Worm (Caenorhabditis elegans): ENCODE measurements around the gene ykt-6.

ce11 chrIII:7299466-7299865 lies 12.1 kb upstream of the ykt-6 start, which contains the start of the genes B0361.14 and B0361.9:
- TF ChIP-seq T22C8.4 (GFP tag; IDR thresholded peaks at IDR 0.05) (no peak), ztf-23 (GFP tag; IDR thresholded peaks at IDR 0.05) (no peak), ref-1 (GFP tag; conservative IDR thresholded peaks at IDR 0.05) (no peak), cog-1 (tag; optimal IDR thresholded peaks at IDR 0.05) (no peak), tab-1 (GFP tag; IDR thresholded peaks at IDR 0.05) (no peak), flt-1 (GFP tag; IDR thresholded peaks at IDR 0.05) (no peak), med-1 (GFP tag; optimal IDR thresholded peaks at IDR 0.05; ENCODE audit: insufficient read depth) (no peak)
